Worm (Caenorhabditis elegans): ENCODE measurements around the gene T23F6.3.

T23F6.3 gene

ce11 chrIV:12703811-12704210 lies 20.7 kb downstream of the T23F6.3 start, which contains the start of gene C27D8.4:
C27D8.4 (plus strand) TSS chrIV:12704111.
- TF ChIP-seq egl-13 (tag; optimal IDR thresholded peaks at IDR 0.05) (no peak), nhr-84 (tag; optimal IDR thresholded peaks at IDR 0.05) (no peak), nhr-71 (tag; optimal IDR thresholded peaks at IDR 0.05) (no peak), lin-39 (tag; optimal IDR thresholded peaks at IDR 0.05) (no peak), ets-5 (GFP tag; IDR thresholded peaks at IDR 0.05) (no peak), sup-37 (GFP tag; optimal IDR thresholded peaks at IDR 0.05) (no peak), mep-1 (tag; optimal IDR thresholded peaks at IDR 0.05) (no peak), snpc-4 (tag; optimal IDR thresholded peaks at IDR 0.05) (no peak), nhr-20 (tag; optimal IDR thresholded peaks at IDR 0.05) (no peak)

- peak; percentile 39 for TF ChIP-seq lin-14 (GFP tag; optimal IDR thresholded peaks at IDR 0.05)
- TF ChIP-seq nhr-71 (tag; optimal IDR thresholded peaks at IDR 0.05): no peak
Observed at ce11 chrIV:12700944-12701343, 23.6 kb downstream of the T23F6.3 start.

ce11 chrIV:12700204-12700603 lies 24.4 kb downstream of the T23F6.3 start:
- TF ChIP-seq rnt-1 (tag; optimal IDR thresholded peaks at IDR 0.05): no peak
- no peak for TF ChIP-seq zag-1 (tag; optimal IDR thresholded peaks at IDR 0.05)
- peak; percentile 28 for TF ChIP-seq elt-2 (tag; optimal IDR thresholded peaks at IDR 0.05)
- no peak for TF ChIP-seq grh-1 (GFP tag; IDR thresholded peaks at IDR 0.05)

ce11 chrIV:12698880-12699279 lies 25.7 kb downstream of the T23F6.3 start:
- TF ChIP-seq lin-14 (GFP tag; optimal IDR thresholded peaks at IDR 0.05) (no peak), elt-2 (tag; optimal IDR thresholded peaks at IDR 0.05) (peak; percentile 67), nhr-71 (tag; optimal IDR thresholded peaks at IDR 0.05) (peak; percentile 2)

- TF ChIP-seq pqm-1 (tag; optimal IDR thresholded peaks at IDR 0.05) (peak; percentile 75), unc-98 (GFP tag; IDR thresholded peaks at IDR 0.05) (no peak), lin-13 (GFP tag; optimal IDR thresholded peaks at IDR 0.05) (no peak), mab-9 (GFP tag; IDR thresholded peaks at IDR 0.05) (no peak), nhr-77 (tag; optimal IDR thresholded peaks at IDR 0.05) (no peak), ets-5 (GFP tag; IDR thresholded peaks at IDR 0.05) (no peak), tbx-2 (tag; optimal IDR thresholded peaks at IDR 0.05) (no peak), unc-86 (tag; optimal IDR thresholded peaks at IDR 0.05) (no peak), hlh-4 (tag; optimal IDR thresholded peaks at IDR 0.05) (no peak), unc-62 (GFP tag; optimal IDR thresholded peaks at IDR 0.05) (no peak), elt-3 (tag; optimal IDR thresholded peaks at IDR 0.05) (no peak), efl-3 (GFP tag; optimal IDR thresholded peaks at IDR 0.05) (no peak), nhr-84 (tag; optimal IDR thresholded peaks at IDR 0.05) (no peak), blmp-1 (tag; optimal IDR thresholded peaks at IDR 0.05) (no peak), grh-1 (GFP tag; IDR thresholded peaks at IDR 0.05) (no peak), xbp-1 (tag; optimal IDR thresholded peaks at IDR 0.05) (no peak), ceh-82 (tag; optimal IDR thresholded peaks at IDR 0.05) (no peak), lsy-2 (tag; optimal IDR thresholded peaks at IDR 0.05) (no peak), tlp-1 (tag; optimal IDR thresholded peaks at IDR 0.05) (peak; percentile 47), nhr-76 (tag; optimal IDR thresholded peaks at IDR 0.05) (no peak), lin-15B (tag; optimal IDR thresholded peaks at IDR 0.05) (no peak), dpl-1 (GFP tag; optimal IDR thresholded peaks at IDR 0.05) (peak in 1 of 3 experiments; percentile 21), Y116A8C.19 (tag; optimal IDR thresholded peaks at IDR 0.05; ENCODE audit: borderline replicate concordance) (no peak), lin-14 (GFP tag; optimal IDR thresholded peaks at IDR 0.05) (peak; percentile 2), lin-39 (tag; optimal IDR thresholded peaks at IDR 0.05) (no peak), sox-4 (tag; optimal IDR thresholded peaks at IDR 0.05) (no peak), fkh-10 (GFP tag; optimal IDR thresholded peaks at IDR 0.05) (no peak), F16B12.6 (tag; optimal IDR thresholded peaks at IDR 0.05) (no peak), fkh-8 (tag; optimal IDR thresholded peaks at IDR 0.05) (no peak), mep-1 (tag; optimal IDR thresholded peaks at IDR 0.05) (no peak), pax-3 (tag; optimal IDR thresholded peaks at IDR 0.05) (no peak), efl-1 (optimal IDR thresholded peaks at IDR 0.05) (no peak), efl-1 (GFP tag; optimal IDR thresholded peaks at IDR 0.05 in 1 of 2) (peak in 1 of 2 experiments; percentile 83), egl-27 (tag; optimal IDR thresholded peaks at IDR 0.05) (no peak), ama-1 (optimal IDR thresholded peaks at IDR 0.05) (no peak), lin-35 (GFP tag; optimal IDR thresholded peaks at IDR 0.05) (peak in 1 of 2 experiments; percentile 60), snpc-4 (tag; optimal IDR thresholded peaks at IDR 0.05) (no peak), mef-2 (tag; optimal IDR thresholded peaks at IDR 0.05) (no peak)
Observed at ce11 chrIV:12689709-12690142, 34.8 kb downstream of the T23F6.3 start.
